Fruit fly (Drosophila melanogaster) whole organism, embryonic: ENCODE data around the gene Patr-1.
A peak's percentile ranks its signal among the peaks of the same experiment; 100 is the strongest.

Source experiments
- Abd-B ChIP-seq: fragments of 200-800 bp; sonication (Bioruptor generic); optimal IDR thresholded peaks from 2 replicates; lab custom pipeline; 2018; ENCODE audit warnings: missing biosample characterization, mild to moderate bottlenecking, missing genetic modification characterization, moderate library complexity
- BEAF-32 ChIP-seq: fragments of 200-800 bp; sonication (Bioruptor generic); optimal IDR thresholded peaks from 3 replicates; lab custom pipeline; 2017; ENCODE audit warnings: missing biosample characterization, missing genetic modification characterization, mild to moderate bottlenecking, moderate library complexity, missing genetic modification reagents
- CG10267 ChIP-seq: fragments of 200-800 bp; sonication (Bioruptor generic); optimal IDR thresholded peaks from 2 replicates; lab custom pipeline; 2018; ENCODE audit warnings: missing biosample characterization, mild to moderate bottlenecking, missing genetic modification characterization, moderate library complexity
- CG12391 ChIP-seq: fragments of 200-800 bp; sonication (Bioruptor generic); optimal IDR thresholded peaks from 3 replicates; lab custom pipeline; 2018; ENCODE audit warnings: missing biosample characterization, mild to moderate bottlenecking, missing genetic modification characterization, moderate library complexity
- CG14710 ChIP-seq: fragments of 200-800 bp; sonication (Bioruptor generic); optimal IDR thresholded peaks from 3 replicates; lab custom pipeline; 2019; ENCODE audit warnings: missing biosample characterization, mild to moderate bottlenecking, missing genetic modification characterization, moderate library complexity
- CG2116 ChIP-seq: fragments of 200-800 bp; sonication (Bioruptor generic); optimal IDR thresholded peaks from 3 replicates; lab custom pipeline; 2018; ENCODE audit warnings: missing biosample characterization, mild to moderate bottlenecking, missing genetic modification characterization
- CG2712 ChIP-seq: fragments of 200-800 bp; optimal IDR thresholded peaks from 3 replicates; lab custom pipeline; 2019; ENCODE audit warnings: missing biosample characterization, mild to moderate bottlenecking, missing genetic modification characterization, moderate library complexity
- CG30020 ChIP-seq: fragments of 200-800 bp; optimal IDR thresholded peaks from 2 replicates; lab custom pipeline; 2019; ENCODE audit warnings: missing biosample characterization, mild to moderate bottlenecking, missing genetic modification characterization, moderate library complexity
- CG3847 ChIP-seq: fragments of 200-800 bp; sonication (Bioruptor generic); IDR thresholded peaks from 2 replicates; pipeline ENCODE4 v1.3.6; 2022; ENCODE audit warnings: missing biosample characterization, missing genetic modification characterization
- CG4617 ChIP-seq: fragments of 200-800 bp; sonication (Bioruptor generic); optimal IDR thresholded peaks from 3 replicates; lab custom pipeline; 2016; ENCODE audit warnings: missing biosample characterization, missing genetic modification characterization, borderline replicate concordance
- CG6813 ChIP-seq: fragments of 200-800 bp; sonication (Bioruptor generic); optimal IDR thresholded peaks from 2 replicates; lab custom pipeline; 2017; ENCODE audit warnings: missing biosample characterization, missing genetic modification characterization, mild to moderate bottlenecking, moderate library complexity, missing genetic modification reagents
- CG7786 ChIP-seq: fragments of 200-800 bp; sonication (Bioruptor generic); optimal IDR thresholded peaks from 2 replicates; lab custom pipeline; 2016; ENCODE audit warnings: missing biosample characterization, missing genetic modification characterization
- CG8924 ChIP-seq: fragments of 200-800 bp; optimal IDR thresholded peaks from 3 replicates; lab custom pipeline; 2019; ENCODE audit warnings: missing biosample characterization, mild to moderate bottlenecking, missing genetic modification characterization, moderate library complexity
- CG9797 ChIP-seq: fragments of 200-800 bp; sonication (Bioruptor generic); optimal IDR thresholded peaks from 3 replicates; lab custom pipeline; 2018; ENCODE audit warnings: missing biosample characterization, mild to moderate bottlenecking, missing genetic modification characterization
- CoRest ChIP-seq: fragments of 200-800 bp; sonication (Bioruptor generic); optimal IDR thresholded peaks from 3 replicates; lab custom pipeline; 2018; ENCODE audit warnings: missing biosample characterization, mild to moderate bottlenecking, missing genetic modification characterization, moderate library complexity
- D ChIP-seq, 2 experiments: fragments of 200-800 bp in 1 of 2; fragments of >200 bp in 1 of 2; sonication (Bioruptor generic) in 1 of 2; optimal IDR thresholded peaks; 2 replicates in 1 of 2; 3 replicates in 1 of 2; lab custom pipeline; 2017; ENCODE audit warnings: mild to moderate bottlenecking in 1 of 2, missing biosample characterization in 1 of 2, missing genetic modification characterization in 1 of 2, missing genetic modification reagents in 1 of 2
- Dad ChIP-seq: fragments of 200-800 bp; sonication (Bioruptor generic); optimal IDR thresholded peaks from 3 replicates; lab custom pipeline; 2016; ENCODE audit warnings: missing biosample characterization, missing genetic modification characterization
- Dek ChIP-seq: fragments of 200-800 bp; sonication (Bioruptor generic); optimal IDR thresholded peaks from 3 replicates; lab custom pipeline; 2019; ENCODE audit warnings: missing biosample characterization, mild to moderate bottlenecking, missing genetic modification characterization, moderate library complexity
- Dp ChIP-seq: fragments of 200-800 bp; sonication (Bioruptor generic); optimal IDR thresholded peaks from 2 replicates; lab custom pipeline; 2018; ENCODE audit warnings: missing biosample characterization, mild to moderate bottlenecking, missing genetic modification characterization, moderate library complexity
- E2f1 ChIP-seq: fragments of 200-800 bp; sonication (Bioruptor generic); IDR thresholded peaks from 2 replicates; pipeline ENCODE4 v1.3.6; 2022; ENCODE audit warnings: missing biosample characterization, missing genetic modification characterization
- E2f2 ChIP-seq: fragments of 200-800 bp; sonication (Bioruptor generic); IDR thresholded peaks from 2 replicates; pipeline ENCODE4 v1.3.6; 2022; ENCODE audit warnings: missing biosample characterization, missing genetic modification characterization
- Ets97D ChIP-seq: fragments of 200-800 bp; sonication (Bioruptor generic); optimal IDR thresholded peaks from 3 replicates; lab custom pipeline; 2016; ENCODE audit warnings: missing biosample characterization, missing genetic modification characterization
- HmgZ ChIP-seq: fragments of 200-800 bp; sonication (Bioruptor generic); optimal IDR thresholded peaks from 2 replicates; lab custom pipeline; 2018; ENCODE audit warnings: missing biosample characterization, mild to moderate bottlenecking, missing genetic modification characterization
- MESR4 ChIP-seq: fragments of 200-800 bp; sonication (Bioruptor generic); optimal IDR thresholded peaks from 2 replicates; lab custom pipeline; 2018; ENCODE audit warnings: missing biosample characterization, mild to moderate bottlenecking, missing genetic modification characterization, moderate library complexity
- Max ChIP-seq: fragments of 200-800 bp; sonication (Bioruptor generic); optimal IDR thresholded peaks from 2 replicates; lab custom pipeline; 2016; ENCODE audit warnings: missing biosample characterization, mild to moderate bottlenecking, missing genetic modification characterization
- Sin3A ChIP-seq: fragments of >200 bp; optimal IDR thresholded peaks from 2 replicates; lab custom pipeline; 2018
- Stat92E ChIP-seq, 3 experiments: fragments of >200 bp in 2 of 3; fragments of 200-800 bp in 1 of 3; sonication (Bioruptor generic) in 1 of 3; optimal IDR thresholded peaks; 2 replicates each; lab custom pipeline; 2017 to 2019; ENCODE audit warnings: missing biosample characterization in 3 of 3, missing genetic modification characterization in 3 of 3, mild to moderate bottlenecking in 1 of 3, moderate library complexity in 1 of 3
- Xrp1 ChIP-seq: fragments of 200-800 bp; sonication (Bioruptor generic); IDR thresholded peaks from 2 replicates; pipeline ENCODE4 v1.3.6; 2022; ENCODE audit warnings: missing biosample characterization, missing genetic modification characterization
- YL-1 ChIP-seq: fragments of 200-800 bp; sonication (Bioruptor generic); optimal IDR thresholded peaks from 3 replicates; lab custom pipeline; 2017; ENCODE audit warnings: missing biosample characterization, mild to moderate bottlenecking, missing genetic modification characterization
- amos ChIP-seq: fragments of 200-800 bp; sonication (Bioruptor generic); IDR thresholded peaks from 2 replicates; pipeline ENCODE4 v1.3.6; 2022; ENCODE audit warnings: missing biosample characterization, missing genetic modification characterization; ENCODE audit not compliant: partially characterized antibody
- crp ChIP-seq, 2 experiments: fragments of 200-800 bp; sonication (Bioruptor generic); optimal IDR thresholded peaks; 2 replicates in 1 of 2; 3 replicates in 1 of 2; lab custom pipeline; 2017; ENCODE audit warnings: missing biosample characterization in 2 of 2, missing genetic modification characterization in 2 of 2, mild to moderate bottlenecking in 1 of 2, moderate library complexity in 1 of 2
- disco-r ChIP-seq: fragments of 200-800 bp; sonication (Bioruptor generic); optimal IDR thresholded peaks from 2 replicates; lab custom pipeline; 2016; ENCODE audit warnings: missing biosample characterization, missing genetic modification characterization
- dmrt11E ChIP-seq: fragments of 200-800 bp; sonication (Bioruptor generic); optimal IDR thresholded peaks from 3 replicates; lab custom pipeline; 2018; ENCODE audit warnings: missing biosample characterization, mild to moderate bottlenecking, missing genetic modification characterization, moderate library complexity
- gfzf ChIP-seq: fragments of 200-800 bp; sonication (Bioruptor generic); optimal IDR thresholded peaks from 2 replicates; lab custom pipeline; 2016; ENCODE audit warnings: missing biosample characterization, mild to moderate bottlenecking, missing genetic modification characterization, moderate library complexity
- hkb ChIP-seq, 2 experiments: fragments of 200-800 bp in 1 of 2; fragments of >200 bp in 1 of 2; sonication (Bioruptor generic) in 1 of 2; IDR thresholded peaks in 1 of 2; optimal IDR thresholded peaks in 1 of 2; 2 replicates each; pipeline versions ENCODE4 v1.3.6 to Lab custom; 2017 to 2022; ENCODE audit warnings: missing biosample characterization in 1 of 2, missing genetic modification characterization in 1 of 2
- lola ChIP-seq, 3 experiments: fragments of >200 bp in 2 of 3; fragments of 200-800 bp in 1 of 3; sonication (Bioruptor generic) in 1 of 3; optimal IDR thresholded peaks; 2 replicates each; lab custom pipeline; 2017 to 2019; ENCODE audit warnings: missing biosample characterization in 3 of 3, missing genetic modification characterization in 3 of 3, mild to moderate bottlenecking in 1 of 3, moderate library complexity in 1 of 3
- nmo ChIP-seq: fragments of 200-800 bp; sonication (Bioruptor generic); optimal IDR thresholded peaks from 2 replicates; lab custom pipeline; 2018; ENCODE audit warnings: missing biosample characterization, mild to moderate bottlenecking, missing genetic modification characterization, moderate library complexity
- phol ChIP-seq: fragments of 200-800 bp; sonication (Bioruptor generic); optimal IDR thresholded peaks from 3 replicates; lab custom pipeline; 2018; ENCODE audit warnings: missing biosample characterization, mild to moderate bottlenecking, missing genetic modification characterization, moderate library complexity
- pzg ChIP-seq: fragments of 200-800 bp; sonication (Bioruptor generic); optimal IDR thresholded peaks from 3 replicates; lab custom pipeline; 2018; ENCODE audit warnings: missing biosample characterization, mild to moderate bottlenecking, missing genetic modification characterization, moderate library complexity
- sens ChIP-seq: fragments of 200-800 bp; sonication (Bioruptor generic); peaks from one replicate; lab custom pipeline; 2016; ENCODE audit warnings: missing biosample characterization, missing genetic modification characterization
- stwl ChIP-seq: fragments of 200-800 bp; sonication (Bioruptor generic); optimal IDR thresholded peaks from 3 replicates; lab custom pipeline; 2018; ENCODE audit warnings: missing biosample characterization, mild to moderate bottlenecking, missing genetic modification characterization, moderate library complexity
- tll ChIP-seq, 2 experiments: fragments of 200-800 bp in 1 of 2; fragments of >200 bp in 1 of 2; sonication (Bioruptor generic) in 1 of 2; optimal IDR thresholded peaks; 2 replicates each; lab custom pipeline; 2017 to 2019; ENCODE audit warnings: missing biosample characterization in 2 of 2, missing genetic modification characterization in 2 of 2, mild to moderate bottlenecking in 1 of 2, moderate library complexity in 1 of 2
- trem ChIP-seq: fragments of 200-800 bp; optimal IDR thresholded peaks from 3 replicates; lab custom pipeline; 2019; ENCODE audit warnings: missing biosample characterization, mild to moderate bottlenecking, missing genetic modification characterization, moderate library complexity

Gene Patr-1

dm6 chr3R:17087977-17088618 lies 44.7 kb downstream of the Patr-1 start, which contains the start of gene cal1 (continued):
- TF ChIP-seq D (optimal IDR thresholded peaks at IDR 0.05; lab: Kevin White, UChicago) (no peak), D (GFP tag; optimal IDR thresholded peaks at IDR 0.05; lab: Kevin White, UChicago) (no peak), Xrp1 (GFP tag; lab: Robert Waterston, UW) (no peak), CG9797 (peak; percentile 77), CG3847 (GFP tag; lab: Robert Waterston, UW) (peak; percentile 32; the same call in 1 of the 2 replicates), CG10267 (tag; lab: Kevin White, UChicago) (peak; percentile 64), E2f2 (GFP tag; lab: Robert Waterston, UW) (peak; percentile 97), CG14710 (tag; lab: Kevin White, UChicago) (peak; percentile 84), dmrt11E (tag; lab: Kevin White, UChicago) (no peak), crp (GFP tag; optimal IDR thresholded peaks at IDR 0.05; lab: Kevin White, UChicago) (peak in 1 of 2 experiments; percentile 11), sens (GFP tag; lab: Kevin White, UChicago) (peak; percentile 58), pzg (peak; percentile 60), CG2116 (peak; percentile 61), CG8924 (tag; lab: Kevin White, UChicago) (peak; percentile 19), Abd-B (GFP tag; lab: Kevin White, UChicago) (peak; percentile 33), CG4617 (GFP tag; lab: Kevin White, UChicago) (peak; percentile 51), CG12391 (tag; lab: Kevin White, UChicago) (peak; percentile 28), BEAF-32 (GFP tag; lab: Kevin White, UChicago) (peak; percentile 51), Dp (GFP tag; lab: Kevin White, UChicago) (peak; percentile 97), trem (peak; percentile 70), lola (GFP tag; optimal IDR thresholded peaks at IDR 0.05; lab: Kevin White, UChicago) (no peak), Max (GFP tag; lab: Kevin White, UChicago) (no peak), gfzf (peak; percentile 65), Ets97D (GFP tag; lab: Kevin White, UChicago) (peak; percentile 15), CG2712 (peak; percentile 51), Sin3A (lab: Kevin White, UChicago) (peak; percentile 77), Dad (GFP tag; lab: Kevin White, UChicago) (no peak), hkb (optimal IDR thresholded peaks at IDR 0.05; lab: Kevin White, UChicago) (peak; percentile 78), hkb (GFP tag; IDR thresholded peaks at IDR 0.05; lab: Robert Waterston, UW) (no peak), stwl (tag; lab: Kevin White, UChicago) (peak; percentile 40), YL-1 (GFP tag; lab: Kevin White, UChicago) (peak; percentile 73), Stat92E (GFP tag; optimal IDR thresholded peaks at IDR 0.05; lab: Kevin White, UChicago) (no peak), E2f1 (GFP tag; lab: Robert Waterston, UW) (0 out of 2 replicates have a peak, but pooled peaks have one; percentile 22), CG6813 (GFP tag; lab: Kevin White, UChicago) (no peak), HmgZ (tag; lab: Kevin White, UChicago) (no peak), nmo (GFP tag; lab: Kevin White, UChicago) (peak; percentile 49), MESR4 (GFP tag; lab: Kevin White, UChicago) (peak; percentile 75), CG30020 (tag; lab: Kevin White, UChicago) (peak; percentile 39), amos (0 out of 2 replicates have a peak, but pooled peaks have one; percentile 26), disco-r (GFP tag; lab: Kevin White, UChicago) (no peak), phol (tag; lab: Kevin White, UChicago) (peak; percentile 95), tll (GFP tag; optimal IDR thresholded peaks at IDR 0.05; lab: Kevin White, UChicago) (peak in 1 of 2 experiments; percentile 77), CoRest (tag; lab: Kevin White, UChicago) (peak; percentile 38), Dek (tag; lab: Kevin White, UChicago) (no peak), CG7786 (GFP tag; lab: Kevin White, UChicago) (no peak)
